Worm (Caenorhabditis elegans) whole organism, L3 larva: ENCODE data around the gene rev-1.

Source experiments
- R02D3.7 ChIP-seq: fragments of 150-350 bp; optimal IDR thresholded peaks from 2 replicates; lab custom pipeline; 2014; ENCODE audit warnings: missing biosample characterization, missing genetic modification characterization
- aly-2 ChIP-seq: fragments of 150-350 bp; optimal IDR thresholded peaks from 2 replicates; lab custom pipeline; 2014; ENCODE audit warnings: missing biosample characterization, missing genetic modification characterization
- ama-1 ChIP-seq: fragments of 150-350 bp; optimal IDR thresholded peaks from 2 replicates; lab custom pipeline; 2018
- ceh-16 ChIP-seq: sonication (generic microtip); optimal IDR thresholded peaks from 2 replicates; lab custom pipeline; 2017; ENCODE audit warnings: missing biosample characterization, missing genetic modification characterization
- ceh-9 ChIP-seq: sonication (generic microtip); optimal IDR thresholded peaks from 2 replicates; lab custom pipeline; 2018; ENCODE audit warnings: missing biosample characterization, missing genetic modification characterization
- daf-12 ChIP-seq: fragments of 150-350 bp; optimal IDR thresholded peaks from 2 replicates; lab custom pipeline; 2014; ENCODE audit warnings: missing biosample characterization, missing genetic modification reagents, missing genetic modification characterization
- egl-27 ChIP-seq: sonication (generic microtip); optimal IDR thresholded peaks from 4 replicates; lab custom pipeline; 2017; ENCODE audit warnings: missing biosample characterization, missing genetic modification reagents, missing genetic modification characterization
- egl-5 ChIP-seq: fragments of 150-350 bp; optimal IDR thresholded peaks from 2 replicates; lab custom pipeline; 2017; ENCODE audit warnings: missing biosample characterization, missing genetic modification reagents, missing genetic modification characterization, inconsistent platforms
- elt-1 ChIP-seq: fragments of 150-350 bp; optimal IDR thresholded peaks from 2 replicates; lab custom pipeline; 2014; ENCODE audit warnings: missing biosample characterization, missing genetic modification characterization
- elt-2 ChIP-seq: sonication (generic microtip); optimal IDR thresholded peaks from 2 replicates; lab custom pipeline; 2016; ENCODE audit warnings: missing genetic modification reagents, mild to moderate bottlenecking, missing genetic modification characterization, missing compliant biosample characterization
- hmg-11 ChIP-seq: sonication (generic microtip); optimal IDR thresholded peaks from 2 replicates; lab custom pipeline; 2016; ENCODE audit warnings: missing genetic modification characterization, missing compliant biosample characterization
- jun-1 ChIP-seq: fragments of 150-350 bp; optimal IDR thresholded peaks from 2 replicates; lab custom pipeline; 2014; ENCODE audit warnings: missing biosample characterization, missing genetic modification reagents, missing genetic modification characterization
- lin-15B ChIP-seq: fragments of 150-350 bp; optimal IDR thresholded peaks from 2 replicates; lab custom pipeline; 2014; ENCODE audit warnings: missing biosample characterization, missing genetic modification characterization
- lin-39 ChIP-seq: fragments of 150-350 bp; optimal IDR thresholded peaks from 2 replicates; lab custom pipeline; 2018; ENCODE audit warnings: missing biosample characterization, missing genetic modification reagents, missing genetic modification characterization
- lsy-12 ChIP-seq: sonication (generic microtip); optimal IDR thresholded peaks from 2 replicates; lab custom pipeline; 2016; ENCODE audit warnings: mild to moderate bottlenecking, missing genetic modification characterization, missing compliant biosample characterization
- mml-1 ChIP-seq: fragments of 150-350 bp; sonication (generic microtip); optimal IDR thresholded peaks from 3 replicates; lab custom pipeline; 2014; ENCODE audit warnings: missing biosample characterization, missing genetic modification characterization
- nfya-1 ChIP-seq: sonication (generic microtip); optimal IDR thresholded peaks from 2 replicates; lab custom pipeline; 2017; ENCODE audit warnings: missing genetic modification characterization, mild to moderate bottlenecking, missing compliant biosample characterization, antibody characterized with exemption, moderate library complexity; ENCODE audit not compliant: insufficient read depth
- nhr-11 ChIP-seq: fragments of 150-350 bp; optimal IDR thresholded peaks from 2 replicates; lab custom pipeline; 2014; ENCODE audit warnings: missing biosample characterization, missing genetic modification characterization
- nhr-23 ChIP-seq: fragments of 150-350 bp; optimal IDR thresholded peaks from 2 replicates; lab custom pipeline; 2014; ENCODE audit warnings: missing biosample characterization, missing genetic modification reagents, missing genetic modification characterization
- nhr-237 ChIP-seq: fragments of 150-350 bp; optimal IDR thresholded peaks from 2 replicates; lab custom pipeline; 2014; ENCODE audit warnings: missing biosample characterization, missing genetic modification characterization
- nhr-25 ChIP-seq: sonication (generic microtip); optimal IDR thresholded peaks from 2 replicates; lab custom pipeline; 2017; ENCODE audit warnings: missing biosample characterization, missing genetic modification characterization
- nhr-28 ChIP-seq: fragments of 150-350 bp; optimal IDR thresholded peaks from 2 replicates; lab custom pipeline; 2014; ENCODE audit warnings: missing biosample characterization, missing genetic modification characterization
- nhr-43 ChIP-seq: sonication (generic microtip); optimal IDR thresholded peaks from 2 replicates; lab custom pipeline; 2016; ENCODE audit warnings: mild to moderate bottlenecking, missing genetic modification characterization, missing compliant biosample characterization; ENCODE audit not compliant: poor library complexity, severe bottlenecking
- pha-4 ChIP-seq: fragments of 150-350 bp; optimal IDR thresholded peaks from 2 replicates; lab custom pipeline; 2014; ENCODE audit warnings: missing biosample characterization, missing genetic modification reagents, missing genetic modification characterization
- pqm-1 ChIP-seq: fragments of 150-350 bp; optimal IDR thresholded peaks from 2 replicates; lab custom pipeline; 2017; ENCODE audit warnings: missing biosample characterization, missing genetic modification characterization, inconsistent platforms
- snpc-4 ChIP-seq: fragments of 150-350 bp; optimal IDR thresholded peaks from 2 replicates; lab custom pipeline; 2014; ENCODE audit warnings: missing biosample characterization, missing genetic modification characterization
- tbx-2 ChIP-seq: sonication (generic microtip); optimal IDR thresholded peaks from 2 replicates; lab custom pipeline; 2016; ENCODE audit warnings: mild to moderate bottlenecking, missing genetic modification characterization, missing compliant biosample characterization
- unc-39 ChIP-seq: sonication (generic microtip); optimal IDR thresholded peaks from 4 replicates; lab custom pipeline; 2017; ENCODE audit warnings: missing biosample characterization, missing genetic modification characterization

Gene rev-1

ce11 chrII:7864892-7865291 is 35.5 kb upstream of the rev-1 start:
- TF ChIP-seq ceh-16 (tag; lab: Kevin White, UChicago) (no peak), pqm-1 (no peak), R02D3.7 (tag; lab: Kevin White, UChicago) (no peak), hmg-11 (no peak), lin-15B (no peak), nhr-237 (tag; lab: Kevin White, UChicago) (no peak), ceh-9 (tag; lab: Kevin White, UChicago) (no peak), pha-4 (tag; lab: Kevin White, UChicago) (no peak), mml-1 (tag; lab: Kevin White, UChicago) (no peak)

- TF ChIP-seq snpc-4 (tag; lab: Kevin White, UChicago) (no peak), elt-1 (tag; lab: Kevin White, UChicago) (no peak)
Measured at ce11 chrII:7866081-7866480, 34.3 kb upstream of the rev-1 start.

ce11 chrII:7870062-7870461 is 30.4 kb upstream of the rev-1 start, which contains the start of gene ztf-17:
TSS of gene ztf-17 (minus strand) at chrII:7870162.
- TF ChIP-seq elt-2 (peak; percentile 1), nhr-25 (tag; lab: Kevin White, UChicago) (no peak), nfya-1 (tag; lab: Kevin White, UChicago) (no peak), unc-39 (no peak)

- TF ChIP-seq nhr-23 (tag; lab: Kevin White, UChicago) (no peak), unc-39 (no peak), ama-1 (lab: Kevin White, UChicago) (peak; percentile 30), lin-15B (peak; percentile 73), egl-5 (peak; percentile 40), nfya-1 (tag; lab: Kevin White, UChicago) (peak; percentile 79), nhr-28 (no peak), pha-4 (tag; lab: Kevin White, UChicago) (peak; percentile 81), nhr-25 (tag; lab: Kevin White, UChicago) (no peak), jun-1 (tag; lab: Kevin White, UChicago) (no peak), nhr-237 (tag; lab: Kevin White, UChicago) (no peak), pqm-1 (peak; percentile 5), snpc-4 (tag; lab: Kevin White, UChicago) (peak; percentile 23)
- TF ChIP-seq, all 47 proteins: peak for 7
Measured at ce11 chrII:7870632-7871031, 29.8 kb upstream of the rev-1 start.

ce11 chrII:7873843-7874372 is 26.5 kb upstream of the rev-1 start, which contains the start of gene T01H3.3:
TSS of gene T01H3.3 (minus strand) at chrII:7873893.
- TF ChIP-seq lsy-12 (tag; lab: Kevin White, UChicago) (no peak), daf-12 (tag; lab: Kevin White, UChicago) (no peak), lin-15B (peak; percentile 54), pha-4 (tag; lab: Kevin White, UChicago) (peak; percentile 84), lin-39 (tag; lab: Kevin White, UChicago) (no peak), nhr-23 (tag; lab: Kevin White, UChicago) (peak; percentile 60), elt-2 (peak; percentile 6), aly-2 (tag; lab: Kevin White, UChicago) (no peak), nfya-1 (tag; lab: Kevin White, UChicago) (peak; percentile 58)
- TF ChIP-seq, all 47 proteins: peak for 5

- TF ChIP-seq nhr-43 (tag; lab: Kevin White, UChicago) (peak; percentile 13), tbx-2 (tag; lab: Kevin White, UChicago) (no peak), egl-27 (tag; lab: Kevin White, UChicago) (no peak), nhr-23 (tag; lab: Kevin White, UChicago) (peak; percentile 15), nhr-11 (tag; lab: Kevin White, UChicago) (no peak), jun-1 (tag; lab: Kevin White, UChicago) (no peak), elt-2 (peak; percentile 18)
Measured at ce11 chrII:7877744-7878468, 22.5 kb upstream of the rev-1 start, which contains the start of gene T01H3.2. TSS of gene T01H3.2 (minus strand) at chrII:7877994.
